Fruit fly (Drosophila melanogaster) whole organism, embryonic: ENCODE measurements around the gene COX7B.
A peak's percentile ranks its signal among the peaks of the same experiment; 100 is the strongest.

ENCODE experiments used
- Atf6 ChIP-seq: fragments of 200-800 bp; sonication (Bioruptor generic); IDR thresholded peaks from 2 replicates; pipeline ENCODE4 v1.3.6; 2022; ENCODE audit warnings: missing biosample characterization, missing genetic modification characterization
- CG10431 ChIP-seq: fragments of 200-800 bp; sonication (Bioruptor generic); optimal IDR thresholded peaks from 3 replicates; lab custom pipeline; 2018; ENCODE audit warnings: missing biosample characterization, mild to moderate bottlenecking, missing genetic modification characterization
- CG10654 ChIP-seq: fragments of 200-800 bp; sonication (Bioruptor generic); optimal IDR thresholded peaks from 2 replicates; lab custom pipeline; 2016; ENCODE audit warnings: missing biosample characterization, missing genetic modification characterization
- CG10959 ChIP-seq: fragments of 200-800 bp; sonication (Bioruptor generic); IDR thresholded peaks from 2 replicates; pipeline ENCODE4 v1.3.6; 2022; ENCODE audit warnings: missing biosample characterization, missing genetic modification characterization
- CG13296 ChIP-seq: fragments of 200-800 bp; sonication (Bioruptor generic); optimal IDR thresholded peaks from 3 replicates; lab custom pipeline; 2018; ENCODE audit warnings: missing biosample characterization, mild to moderate bottlenecking, missing genetic modification characterization
- CG14441 ChIP-seq: fragments of 200-800 bp; sonication (Bioruptor generic); IDR thresholded peaks from 2 replicates; pipeline ENCODE4 v1.3.6; 2022; ENCODE audit warnings: missing biosample characterization, missing genetic modification characterization
- CG14710 ChIP-seq: fragments of 200-800 bp; sonication (Bioruptor generic); optimal IDR thresholded peaks from 3 replicates; lab custom pipeline; 2019; ENCODE audit warnings: missing biosample characterization, mild to moderate bottlenecking, missing genetic modification characterization, moderate library complexity
- CG15073 ChIP-seq: fragments of 200-800 bp; sonication (Bioruptor generic); optimal IDR thresholded peaks from 2 replicates; lab custom pipeline; 2016; ENCODE audit warnings: missing biosample characterization, missing genetic modification characterization
- CG15269 ChIP-seq: fragments of 200-800 bp; sonication (Bioruptor generic); optimal IDR thresholded peaks from 2 replicates; lab custom pipeline; 2018; ENCODE audit warnings: missing biosample characterization, mild to moderate bottlenecking, missing genetic modification characterization, moderate library complexity
- CG17568 ChIP-seq: fragments of 200-800 bp; sonication (Bioruptor generic); optimal IDR thresholded peaks from 2 replicates; lab custom pipeline; 2018; ENCODE audit warnings: missing biosample characterization, mild to moderate bottlenecking, missing genetic modification characterization, moderate library complexity
- CG18476 ChIP-seq: fragments of 200-800 bp; sonication (Bioruptor generic); optimal IDR thresholded peaks from 2 replicates; lab custom pipeline; 2016; ENCODE audit warnings: missing biosample characterization, mild to moderate bottlenecking, missing genetic modification characterization
- CG3163 ChIP-seq: fragments of 200-800 bp; sonication (Bioruptor generic); optimal IDR thresholded peaks from 3 replicates; lab custom pipeline; 2016; ENCODE audit warnings: missing biosample characterization, missing genetic modification characterization
- CG32767 ChIP-seq: fragments of 200-800 bp; sonication (Bioruptor generic); IDR thresholded peaks from 2 replicates; pipeline ENCODE4 v1.3.6; 2022; ENCODE audit warnings: missing biosample characterization, missing genetic modification characterization
- CG32772 ChIP-seq: fragments of 200-800 bp; sonication (Bioruptor generic); IDR thresholded peaks from 2 replicates; pipeline ENCODE4 v1.3.6; 2022; ENCODE audit warnings: missing biosample characterization, missing genetic modification characterization
- CG3407 ChIP-seq: fragments of 200-800 bp; sonication (Bioruptor generic); optimal IDR thresholded peaks from 2 replicates; lab custom pipeline; 2018; ENCODE audit warnings: missing biosample characterization, mild to moderate bottlenecking, missing genetic modification characterization
- CG42726 ChIP-seq: fragments of 200-800 bp; sonication (Bioruptor generic); IDR thresholded peaks from 2 replicates; pipeline ENCODE4 v1.3.6; 2022; ENCODE audit warnings: missing biosample characterization, missing genetic modification characterization; ENCODE audit not compliant: partially characterized antibody
- CG6689 ChIP-seq: fragments of 200-800 bp; sonication (Bioruptor generic); IDR thresholded peaks from 2 replicates; pipeline ENCODE4 v1.3.6; 2022; ENCODE audit warnings: missing biosample characterization, missing genetic modification characterization
- CG6854 ChIP-seq: fragments of 200-800 bp; sonication (Bioruptor generic); optimal IDR thresholded peaks from 3 replicates; lab custom pipeline; 2017; ENCODE audit warnings: missing biosample characterization, mild to moderate bottlenecking, missing genetic modification characterization
- CG9932 ChIP-seq: fragments of 200-800 bp; sonication (Bioruptor generic); IDR thresholded peaks from 2 replicates; pipeline ENCODE4 v1.3.6; 2022; ENCODE audit warnings: missing biosample characterization, missing genetic modification characterization
- MESR4 ChIP-seq: fragments of 200-800 bp; sonication (Bioruptor generic); optimal IDR thresholded peaks from 2 replicates; lab custom pipeline; 2018; ENCODE audit warnings: missing biosample characterization, mild to moderate bottlenecking, missing genetic modification characterization, moderate library complexity
- Myb ChIP-seq: fragments of 200-800 bp; sonication (Bioruptor generic); optimal IDR thresholded peaks from 2 replicates; lab custom pipeline; 2016; ENCODE audit warnings: missing biosample characterization, missing genetic modification characterization
- NfI ChIP-seq: fragments of 200-800 bp; sonication (Bioruptor generic); optimal IDR thresholded peaks from 3 replicates; lab custom pipeline; 2018; ENCODE audit warnings: missing biosample characterization, mild to moderate bottlenecking, missing genetic modification characterization, moderate library complexity
- Oaz ChIP-seq: fragments of 200-800 bp; sonication (Bioruptor generic); IDR thresholded peaks from 2 replicates; pipeline ENCODE4 v1.3.6; 2022; ENCODE audit warnings: missing biosample characterization, missing genetic modification characterization
- Oli ChIP-seq: fragments of 200-800 bp; sonication (Bioruptor generic); optimal IDR thresholded peaks from 2 replicates; lab custom pipeline; 2018; ENCODE audit warnings: missing biosample characterization, mild to moderate bottlenecking, missing genetic modification characterization, moderate library complexity
- Rx ChIP-seq: fragments of 200-800 bp; sonication (Bioruptor generic); IDR thresholded peaks from 2 replicates; pipeline ENCODE4 v1.3.6; 2022; ENCODE audit warnings: missing biosample characterization, missing genetic modification characterization
- Spps ChIP-seq: fragments of 200-800 bp; sonication (Bioruptor generic); optimal IDR thresholded peaks from 2 replicates; lab custom pipeline; 2018; ENCODE audit warnings: missing biosample characterization, mild to moderate bottlenecking, missing genetic modification characterization
- Stat92E ChIP-seq, 3 experiments: fragments of >200 bp in 2 of 3; fragments of 200-800 bp in 1 of 3; sonication (Bioruptor generic) in 1 of 3; optimal IDR thresholded peaks; 2 replicates each; lab custom pipeline; 2017 to 2019; ENCODE audit warnings: missing biosample characterization in 3 of 3, missing genetic modification characterization in 3 of 3, mild to moderate bottlenecking in 1 of 3, moderate library complexity in 1 of 3
- Tbp ChIP-seq: fragments of >200 bp; optimal IDR thresholded peaks from 2 replicates; lab custom pipeline; 2018; ENCODE audit warnings: missing biosample characterization, missing genetic modification characterization
- Xrp1 ChIP-seq: fragments of 200-800 bp; sonication (Bioruptor generic); IDR thresholded peaks from 2 replicates; pipeline ENCODE4 v1.3.6; 2022; ENCODE audit warnings: missing biosample characterization, missing genetic modification characterization
- abd-A ChIP-seq: fragments of 200-800 bp; sonication (Bioruptor generic); optimal IDR thresholded peaks from 3 replicates; lab custom pipeline; 2019; ENCODE audit warnings: missing biosample characterization, mild to moderate bottlenecking, missing genetic modification characterization, moderate library complexity
- cad ChIP-seq: fragments of >200 bp; optimal IDR thresholded peaks from 2 replicates; lab custom pipeline; 2017; ENCODE audit warnings: missing biosample characterization, missing genetic modification characterization
- dan ChIP-seq: fragments of 200-800 bp; sonication (Bioruptor generic); IDR thresholded peaks from 2 replicates; pipeline ENCODE4 v1.3.6; 2022; ENCODE audit warnings: missing biosample characterization, missing genetic modification characterization
- disco-r ChIP-seq: fragments of 200-800 bp; sonication (Bioruptor generic); optimal IDR thresholded peaks from 2 replicates; lab custom pipeline; 2016; ENCODE audit warnings: missing biosample characterization, missing genetic modification characterization
- dpn ChIP-seq, 2 experiments: fragments of 200-800 bp; sonication (Bioruptor generic); optimal IDR thresholded peaks; 3 replicates each; lab custom pipeline; 2016; ENCODE audit warnings: missing biosample characterization in 2 of 2, missing genetic modification characterization in 2 of 2
- fu2 ChIP-seq: fragments of 200-800 bp; sonication (Bioruptor generic); optimal IDR thresholded peaks from 2 replicates; lab custom pipeline; 2016; ENCODE audit warnings: missing biosample characterization, missing genetic modification characterization
- gcm ChIP-seq: fragments of 200-800 bp; sonication (Bioruptor generic); optimal IDR thresholded peaks from 2 replicates; lab custom pipeline; 2019; ENCODE audit warnings: missing biosample characterization, mild to moderate bottlenecking, missing genetic modification characterization, moderate library complexity
- gsb ChIP-seq: fragments of 200-800 bp; sonication (Bioruptor generic); IDR thresholded peaks from 2 replicates; pipeline ENCODE4 v1.3.6; 2022; ENCODE audit warnings: missing biosample characterization, missing genetic modification characterization
- hb ChIP-seq: fragments of 200-800 bp; sonication (Bioruptor generic); IDR thresholded peaks from 3 replicates; pipeline ENCODE4 v1.3.6; 2022; ENCODE audit warnings: missing biosample characterization, missing genetic modification characterization; ENCODE audit not compliant: partially characterized antibody
- hkb ChIP-seq, 2 experiments: fragments of 200-800 bp in 1 of 2; fragments of >200 bp in 1 of 2; sonication (Bioruptor generic) in 1 of 2; IDR thresholded peaks in 1 of 2; optimal IDR thresholded peaks in 1 of 2; 2 replicates each; pipeline versions ENCODE4 v1.3.6 to Lab custom; 2017 to 2022; ENCODE audit warnings: missing biosample characterization in 1 of 2, missing genetic modification characterization in 1 of 2
- nau ChIP-seq: fragments of 200-800 bp; sonication (Bioruptor generic); optimal IDR thresholded peaks from 3 replicates; lab custom pipeline; 2017; ENCODE audit warnings: missing biosample characterization, mild to moderate bottlenecking, missing genetic modification characterization, missing genetic modification reagents
- nerfin-1 ChIP-seq: fragments of 200-800 bp; sonication (Bioruptor generic); optimal IDR thresholded peaks from 3 replicates; lab custom pipeline; 2019; ENCODE audit warnings: missing biosample characterization, mild to moderate bottlenecking, missing genetic modification characterization, moderate library complexity
- pita ChIP-seq: fragments of 200-800 bp; sonication (Bioruptor generic); optimal IDR thresholded peaks from 2 replicates; lab custom pipeline; 2017; ENCODE audit warnings: missing biosample characterization, mild to moderate bottlenecking, missing genetic modification characterization
- row ChIP-seq: fragments of 200-800 bp; sonication (Bioruptor generic); IDR thresholded peaks from 3 replicates; pipeline ENCODE4 v1.3.6; 2022; ENCODE audit warnings: missing biosample characterization, missing genetic modification characterization
- salm ChIP-seq: fragments of 200-800 bp; sonication (Bioruptor generic); optimal IDR thresholded peaks from 2 replicates; lab custom pipeline; 2018; ENCODE audit warnings: missing biosample characterization, mild to moderate bottlenecking, missing genetic modification characterization
- stc ChIP-seq: fragments of 200-800 bp; sonication (Bioruptor generic); IDR thresholded peaks from 2 replicates; pipeline ENCODE4 v1.3.6; 2022; ENCODE audit warnings: missing biosample characterization, missing genetic modification characterization
- sug ChIP-seq: fragments of 200-800 bp; optimal IDR thresholded peaks from 2 replicates; lab custom pipeline; 2019; ENCODE audit warnings: missing biosample characterization, mild to moderate bottlenecking, missing genetic modification characterization, moderate library complexity
- unpg ChIP-seq: fragments of 200-800 bp; sonication (Bioruptor generic); optimal IDR thresholded peaks from 3 replicates; lab custom pipeline; 2018; ENCODE audit warnings: missing biosample characterization, mild to moderate bottlenecking, missing genetic modification characterization, moderate library complexity
- vfl ChIP-seq: fragments of 200-800 bp; sonication (Bioruptor generic); optimal IDR thresholded peaks from 2 replicates; lab custom pipeline; 2016; ENCODE audit warnings: missing biosample characterization, missing genetic modification characterization
- zf30C ChIP-seq: fragments of 200-800 bp; sonication (Bioruptor generic); optimal IDR thresholded peaks from 3 replicates; lab custom pipeline; 2018; ENCODE audit warnings: missing biosample characterization, mild to moderate bottlenecking, missing genetic modification characterization
- zfh2 ChIP-seq: fragments of 200-800 bp; sonication (Bioruptor generic); optimal IDR thresholded peaks from 2 replicates; lab custom pipeline; 2016; ENCODE audit warnings: missing biosample characterization, missing genetic modification characterization

Gene COX7B

dm6 chr3L:17474711-17475451 lies 49.6 kb downstream of the COX7B start, which contains the start of the genes UQCR-Q and CG46525 (continued):
- TF ChIP-seq nau (GFP tag; lab: Kevin White, UChicago) (no peak), hkb (optimal IDR thresholded peaks at IDR 0.05; lab: Kevin White, UChicago) (no peak), hkb (GFP tag; IDR thresholded peaks at IDR 0.05; lab: Robert Waterston, UW) (no peak), CG6854 (GFP tag; lab: Kevin White, UChicago) (no peak), unpg (GFP tag; lab: Kevin White, UChicago) (peak; percentile 6), CG17568 (GFP tag; lab: Kevin White, UChicago) (no peak), fu2 (GFP tag; lab: Kevin White, UChicago) (no peak), salm (tag; lab: Kevin White, UChicago) (no peak), gcm (GFP tag; lab: Kevin White, UChicago) (no peak), NfI (peak; percentile 15), CG10654 (GFP tag; lab: Kevin White, UChicago) (no peak), Myb (GFP tag; lab: Kevin White, UChicago) (peak; percentile 68), Spps (tag; lab: Kevin White, UChicago) (no peak), CG15269 (no peak), CG3163 (no peak), Stat92E (GFP tag; optimal IDR thresholded peaks at IDR 0.05; lab: Kevin White, UChicago) (no peak), CG9932 (GFP tag; lab: Robert Waterston, UW) (no peak), zfh2 (no peak), CG3407 (GFP tag; lab: Kevin White, UChicago) (no peak), CG18476 (no peak), Oaz (GFP tag; lab: Robert Waterston, UW) (no peak), vfl (GFP tag; lab: Kevin White, UChicago) (no peak), CG14441 (GFP tag; lab: Robert Waterston, UW) (no peak), CG14710 (tag; lab: Kevin White, UChicago) (peak; percentile 56), cad (no peak), Tbp (no peak), Oli (no peak), sug (peak; percentile 35), Atf6 (GFP tag; lab: Robert Waterston, UW) (no peak), CG32767 (GFP tag; lab: Robert Waterston, UW) (no peak), Xrp1 (GFP tag; lab: Robert Waterston, UW) (no peak), CG6689 (GFP tag; lab: Robert Waterston, UW) (no peak), zf30C (no peak), dpn (GFP tag; optimal IDR thresholded peaks at IDR 0.05; lab: Kevin White, UChicago) (no peak), CG13296 (GFP tag; lab: Kevin White, UChicago) (no peak), abd-A (no peak), gsb (GFP tag; lab: Robert Waterston, UW) (no peak), nerfin-1 (tag; lab: Kevin White, UChicago) (no peak), CG32772 (no peak), CG10959 (no peak), MESR4 (GFP tag; lab: Kevin White, UChicago) (peak; percentile 88), disco-r (GFP tag; lab: Kevin White, UChicago) (no peak), Rx (GFP tag; lab: Robert Waterston, UW) (no peak), CG42726 (GFP tag; lab: Robert Waterston, UW) (peak; percentile 62), pita (GFP tag; lab: Kevin White, UChicago) (peak; percentile 96), stc (GFP tag; lab: Robert Waterston, UW) (no peak), dan (GFP tag; lab: Robert Waterston, UW) (no peak), row (GFP tag; lab: Robert Waterston, UW) (no peak), hb (GFP tag; lab: Robert Waterston, UW) (no peak), CG10431 (no peak), CG15073 (GFP tag; lab: Kevin White, UChicago) (no peak)
